Fruit fly (Drosophila melanogaster): Measurements from ENCODE around the gene CG43055.

- TF ChIP-seq Ets98B (GFP tag; IDR thresholded peaks at IDR 0.05) (peak; percentile 46), CG12605 (GFP tag; IDR thresholded peaks at IDR 0.05) (0 out of 2 replicates have a peak, but pooled peaks have one; percentile 23), CG4496 (GFP tag; IDR thresholded peaks at IDR 0.05) (peak; percentile 65; the same call in 1 of the 3 replicates), Pif1A (GFP tag; optimal IDR thresholded peaks at IDR 0.05) (peak; percentile 40), Snoo (tag; optimal IDR thresholded peaks at IDR 0.05) (peak; percentile 32), CG14655 (GFP tag; optimal IDR thresholded peaks at IDR 0.05) (peak; percentile 75), D1 (tag; optimal IDR thresholded peaks at IDR 0.05) (no peak), EcR (GFP tag; optimal IDR thresholded peaks at IDR 0.05) (peak; percentile 12), Pif1B (GFP tag; optimal IDR thresholded peaks at IDR 0.05) (no peak), CG9948 (tag; optimal IDR thresholded peaks at IDR 0.05) (peak; percentile 58), CG32121 (GFP tag; IDR thresholded peaks at IDR 0.05) (no peak), CG17806 (tag; optimal IDR thresholded peaks at IDR 0.05) (peak; percentile 60)
These were observed 49.4 kb upstream of the CG43055 start, which contains the start of gene Traf4 for dm6 chr2L:4361438-4361975.

Measured in whole organism, pupa.